Worm (Caenorhabditis elegans) whole organism, L3 larva: ENCODE data around the gene pzf-1.
"Not testable (repeated sequence)": the region's sequence is repeated elsewhere in the genome, so short reads cannot be mapped to it uniquely, and the experiment has no call there.

Experiments
- R02D3.7 ChIP-seq: fragments of 150-350 bp; optimal IDR thresholded peaks from 2 replicates; lab custom pipeline; 2014; ENCODE audit warnings: missing biosample characterization, missing genetic modification characterization
- ZK546.5 ChIP-seq: sonication (generic microtip); optimal IDR thresholded peaks from 2 replicates; lab custom pipeline; 2017; ENCODE audit warnings: missing biosample characterization, missing genetic modification characterization
- aly-2 ChIP-seq: fragments of 150-350 bp; optimal IDR thresholded peaks from 2 replicates; lab custom pipeline; 2014; ENCODE audit warnings: missing biosample characterization, missing genetic modification characterization
- ama-1 ChIP-seq: fragments of 150-350 bp; optimal IDR thresholded peaks from 2 replicates; lab custom pipeline; 2018
- ceh-16 ChIP-seq: sonication (generic microtip); optimal IDR thresholded peaks from 2 replicates; lab custom pipeline; 2017; ENCODE audit warnings: missing biosample characterization, missing genetic modification characterization
- ceh-28 ChIP-seq: fragments of 150-350 bp; optimal IDR thresholded peaks from 2 replicates; lab custom pipeline; 2014; ENCODE audit warnings: missing biosample characterization, missing genetic modification reagents, missing genetic modification characterization
- ceh-82 ChIP-seq: fragments of 150-350 bp; optimal IDR thresholded peaks from 2 replicates; lab custom pipeline; 2014; ENCODE audit warnings: missing biosample characterization, missing genetic modification characterization
- ceh-9 ChIP-seq: sonication (generic microtip); optimal IDR thresholded peaks from 2 replicates; lab custom pipeline; 2018; ENCODE audit warnings: missing biosample characterization, missing genetic modification characterization
- egl-27 ChIP-seq: sonication (generic microtip); optimal IDR thresholded peaks from 4 replicates; lab custom pipeline; 2017; ENCODE audit warnings: missing biosample characterization, missing genetic modification reagents, missing genetic modification characterization
- egl-5 ChIP-seq: fragments of 150-350 bp; optimal IDR thresholded peaks from 2 replicates; lab custom pipeline; 2017; ENCODE audit warnings: missing biosample characterization, missing genetic modification reagents, missing genetic modification characterization, inconsistent platforms
- elt-2 ChIP-seq: sonication (generic microtip); optimal IDR thresholded peaks from 2 replicates; lab custom pipeline; 2016; ENCODE audit warnings: missing genetic modification reagents, mild to moderate bottlenecking, missing genetic modification characterization, missing compliant biosample characterization
- elt-3 ChIP-seq, 3 experiments: fragments of 150-350 bp in 1 of 3; sonication (generic microtip) in 2 of 3; optimal IDR thresholded peaks; 2 replicates in 2 of 3; 4 replicates in 1 of 3; lab custom pipeline; 2014 to 2017; ENCODE audit warnings: missing biosample characterization in 3 of 3, missing genetic modification characterization in 3 of 3
- fkh-10 ChIP-seq: sonication (generic microtip); optimal IDR thresholded peaks from 2 replicates; lab custom pipeline; 2017; ENCODE audit warnings: missing biosample characterization, missing genetic modification reagents, missing genetic modification characterization
- fos-1 ChIP-seq: fragments of 150-350 bp; optimal IDR thresholded peaks from 2 replicates; lab custom pipeline; 2014; ENCODE audit warnings: missing biosample characterization, missing genetic modification characterization
- hmg-11 ChIP-seq: sonication (generic microtip); optimal IDR thresholded peaks from 2 replicates; lab custom pipeline; 2016; ENCODE audit warnings: missing genetic modification characterization, missing compliant biosample characterization
- jun-1 ChIP-seq: fragments of 150-350 bp; optimal IDR thresholded peaks from 2 replicates; lab custom pipeline; 2014; ENCODE audit warnings: missing biosample characterization, missing genetic modification reagents, missing genetic modification characterization
- lin-15B ChIP-seq: fragments of 150-350 bp; optimal IDR thresholded peaks from 2 replicates; lab custom pipeline; 2014; ENCODE audit warnings: missing biosample characterization, missing genetic modification characterization
- lin-39 ChIP-seq: fragments of 150-350 bp; optimal IDR thresholded peaks from 2 replicates; lab custom pipeline; 2018; ENCODE audit warnings: missing biosample characterization, missing genetic modification reagents, missing genetic modification characterization
- mdl-1 ChIP-seq: fragments of 150-350 bp; optimal IDR thresholded peaks from 2 replicates; lab custom pipeline; 2014; ENCODE audit warnings: missing biosample characterization, missing genetic modification characterization
- nhr-11 ChIP-seq: fragments of 150-350 bp; optimal IDR thresholded peaks from 2 replicates; lab custom pipeline; 2014; ENCODE audit warnings: missing biosample characterization, missing genetic modification characterization
- nhr-12 ChIP-seq: fragments of 150-350 bp; optimal IDR thresholded peaks from 2 replicates; lab custom pipeline; 2014; ENCODE audit warnings: missing biosample characterization, missing genetic modification characterization
- nhr-23 ChIP-seq: fragments of 150-350 bp; optimal IDR thresholded peaks from 2 replicates; lab custom pipeline; 2014; ENCODE audit warnings: missing biosample characterization, missing genetic modification reagents, missing genetic modification characterization
- nhr-237 ChIP-seq: fragments of 150-350 bp; optimal IDR thresholded peaks from 2 replicates; lab custom pipeline; 2014; ENCODE audit warnings: missing biosample characterization, missing genetic modification characterization
- nhr-28 ChIP-seq: fragments of 150-350 bp; optimal IDR thresholded peaks from 2 replicates; lab custom pipeline; 2014; ENCODE audit warnings: missing biosample characterization, missing genetic modification characterization
- nhr-43 ChIP-seq: sonication (generic microtip); optimal IDR thresholded peaks from 2 replicates; lab custom pipeline; 2016; ENCODE audit warnings: mild to moderate bottlenecking, missing genetic modification characterization, missing compliant biosample characterization; ENCODE audit not compliant: poor library complexity, severe bottlenecking
- nhr-76 ChIP-seq: fragments of 150-350 bp; sonication (generic microtip); optimal IDR thresholded peaks from 5 replicates; lab custom pipeline; 2014; ENCODE audit warnings: missing biosample characterization, missing genetic modification characterization
- nhr-77 ChIP-seq: fragments of 150-350 bp; optimal IDR thresholded peaks from 2 replicates; lab custom pipeline; 2014; ENCODE audit warnings: missing biosample characterization, missing genetic modification characterization
- pha-4 ChIP-seq: fragments of 150-350 bp; optimal IDR thresholded peaks from 2 replicates; lab custom pipeline; 2014; ENCODE audit warnings: missing biosample characterization, missing genetic modification reagents, missing genetic modification characterization
- pqm-1 ChIP-seq: fragments of 150-350 bp; optimal IDR thresholded peaks from 2 replicates; lab custom pipeline; 2017; ENCODE audit warnings: missing biosample characterization, missing genetic modification characterization, inconsistent platforms
- sea-2 ChIP-seq: fragments of 150-350 bp; sonication (generic microtip); optimal IDR thresholded peaks from 4 replicates; lab custom pipeline; 2014; ENCODE audit warnings: missing biosample characterization, missing genetic modification reagents, missing genetic modification characterization
- skn-1 ChIP-seq: fragments of 150-350 bp; optimal IDR thresholded peaks from 2 replicates; lab custom pipeline; 2014; ENCODE audit warnings: missing biosample characterization, missing genetic modification characterization
- tbx-2 ChIP-seq: sonication (generic microtip); optimal IDR thresholded peaks from 2 replicates; lab custom pipeline; 2016; ENCODE audit warnings: mild to moderate bottlenecking, missing genetic modification characterization, missing compliant biosample characterization
- unc-62 ChIP-seq: fragments of 150-350 bp; sonication (generic microtip); optimal IDR thresholded peaks from 4 replicates; lab custom pipeline; 2014; ENCODE audit warnings: missing biosample characterization, missing genetic modification reagents, missing genetic modification characterization
- zag-1 ChIP-seq: fragments of 150-350 bp; optimal IDR thresholded peaks from 2 replicates; lab custom pipeline; 2014; ENCODE audit warnings: missing biosample characterization, missing genetic modification characterization
- ztf-11 ChIP-seq: fragments of 150-350 bp; optimal IDR thresholded peaks from 2 replicates; lab custom pipeline; 2014; ENCODE audit warnings: missing biosample characterization, missing genetic modification characterization
- ztf-4 ChIP-seq: fragments of 150-350 bp; optimal IDR thresholded peaks from 2 replicates; lab custom pipeline; 2014; ENCODE audit warnings: missing biosample characterization, missing genetic modification characterization

pzf-1 gene

DNA sequence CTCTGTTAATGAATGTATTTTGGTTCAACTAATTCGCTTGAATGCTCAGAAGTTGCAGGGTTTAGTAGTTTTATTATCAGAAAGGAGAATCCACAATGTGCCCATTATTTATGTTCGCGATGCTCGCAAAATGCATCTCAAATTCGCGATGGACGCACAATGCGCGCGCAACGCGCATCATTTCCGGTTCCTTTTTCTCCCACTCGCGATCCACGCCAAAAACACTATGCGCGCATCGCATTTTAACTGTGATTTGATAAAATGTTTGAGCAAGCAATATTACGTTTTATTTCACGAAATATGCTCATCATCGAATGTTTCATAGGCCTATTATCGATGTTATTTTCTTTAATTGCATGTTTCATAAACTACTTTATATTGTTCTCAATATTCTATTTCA, 1.7 kb upstream of the pzf-1 start, which contains the start of gene srbc-77:
Gene srbc-77 (plus strand): TSS at position 301 of the 400 bp plus-strand sequence.
- not testable (repeated sequence) for TF ChIP-seq ZK546.5 (tag; lab: Kevin White, UChicago); lin-39; egl-27

DNA sequence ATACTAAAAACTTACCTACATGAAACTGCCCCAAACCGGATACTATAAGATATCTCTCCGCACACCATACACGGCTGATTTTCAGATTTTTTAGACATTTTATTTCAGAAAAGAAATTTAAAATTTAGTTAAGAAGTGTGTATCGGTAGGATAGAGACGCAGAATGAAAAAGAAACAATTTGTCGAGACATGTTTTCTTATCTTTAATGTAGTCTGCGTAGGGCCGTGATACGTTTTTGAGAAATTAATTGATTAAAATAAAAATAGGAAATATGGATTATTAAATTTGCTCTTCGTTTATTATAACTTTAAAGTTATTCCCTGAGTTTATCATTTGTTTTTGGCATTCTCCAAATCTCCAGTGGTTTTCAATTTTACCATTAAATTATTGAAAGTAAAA, 3.9 kb downstream of the pzf-1 start, which contains the start of gene nhr-108:
Gene nhr-108 (minus strand): TSS at position 166 of the 400 bp plus-strand sequence.
- TF ChIP-seq hmg-11 (no peak), elt-2 (tag; lab: Kevin White, UChicago) (peak; percentile 42)

DNA sequence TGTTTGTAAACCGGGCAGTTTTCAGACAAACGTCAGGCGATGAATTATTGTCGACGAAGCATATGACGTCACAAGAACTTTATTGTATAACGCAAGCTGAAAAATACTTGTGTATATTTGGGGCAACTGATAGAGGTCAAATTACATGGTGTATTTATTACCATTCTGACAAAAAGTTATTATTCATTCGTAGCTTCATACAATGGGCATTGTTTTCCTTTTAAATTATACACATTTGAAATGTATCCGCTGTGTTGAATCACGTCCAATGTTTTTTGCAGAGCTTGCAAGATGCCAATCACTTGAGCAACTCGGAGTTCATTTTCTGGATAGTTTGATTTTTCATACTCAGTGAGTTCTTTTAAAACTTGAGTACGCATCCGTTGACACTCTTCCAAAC, 5.2 kb downstream of the pzf-1 start, which contains the start of gene F35E8.13:
Gene F35E8.13 (plus strand): TSS at position 301 of the 400 bp plus-strand sequence.
- TF ChIP-seq lin-15B (tag; lab: Kevin White, UChicago) (no peak), sea-2 (GFP tag; lab: Kevin White, UChicago) (no peak), nhr-43 (tag; lab: Kevin White, UChicago) (no peak), ceh-82 (tag; lab: Kevin White, UChicago) (no peak), nhr-77 (tag; lab: Kevin White, UChicago) (no peak), pqm-1 (tag; lab: Kevin White, UChicago) (no peak), jun-1 (tag; lab: Kevin White, UChicago) (no peak), egl-27 (no peak), ama-1 (lab: Kevin White, UChicago) (no peak), nhr-11 (tag; lab: Kevin White, UChicago) (no peak), unc-62 (no peak), nhr-28 (tag; lab: Kevin White, UChicago) (no peak), ceh-28 (tag; lab: Kevin White, UChicago) (no peak)

DNA sequence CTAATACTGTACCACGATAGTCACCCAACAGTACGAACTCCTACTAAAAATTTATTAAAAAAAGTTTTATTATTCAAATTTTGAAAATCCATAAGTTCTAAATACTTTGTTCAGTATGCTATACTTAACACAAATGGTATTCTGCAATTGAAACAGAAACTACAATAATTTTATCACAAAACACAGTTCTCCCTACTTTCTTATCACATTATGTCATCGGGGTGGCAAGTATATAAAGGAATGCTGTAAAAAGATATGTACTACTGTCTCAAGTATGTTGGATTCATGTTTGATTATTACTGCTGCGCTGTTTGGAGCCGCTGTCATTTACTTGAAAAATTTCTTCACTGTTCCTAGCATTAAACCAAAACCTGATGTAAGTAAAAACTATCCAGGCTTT, 7.1 kb downstream of the pzf-1 start, which contains the start of gene cdr-1:
Gene cdr-1 (plus strand): TSS at position 208 of the 400 bp plus-strand sequence.
- TF ChIP-seq ceh-9 (tag; lab: Kevin White, UChicago) (no peak), pqm-1 (tag; lab: Kevin White, UChicago) (peak; percentile 38), elt-2 (tag; lab: Kevin White, UChicago) (peak; percentile 46)

ce11 chrV:15920273-15920672, 8.0 kb downstream of the pzf-1 start, which contains the start of gene F35E8.10:
Gene F35E8.10 (minus strand): TSS chrV:15920373.
- TF ChIP-seq nhr-237 (no peak), elt-2 (tag; lab: Kevin White, UChicago) (no peak), fkh-10 (GFP tag; lab: Kevin White, UChicago) (no peak), ceh-28 (tag; lab: Kevin White, UChicago) (no peak), egl-5 (tag; lab: Kevin White, UChicago) (no peak), ztf-4 (no peak), fos-1 (tag; lab: Kevin White, UChicago) (no peak), nhr-43 (tag; lab: Kevin White, UChicago) (no peak), ceh-16 (tag; lab: Kevin White, UChicago) (no peak), lin-39 (no peak), nhr-12 (tag; lab: Kevin White, UChicago) (no peak), nhr-76 (tag; lab: Kevin White, UChicago) (no peak)

DNA sequence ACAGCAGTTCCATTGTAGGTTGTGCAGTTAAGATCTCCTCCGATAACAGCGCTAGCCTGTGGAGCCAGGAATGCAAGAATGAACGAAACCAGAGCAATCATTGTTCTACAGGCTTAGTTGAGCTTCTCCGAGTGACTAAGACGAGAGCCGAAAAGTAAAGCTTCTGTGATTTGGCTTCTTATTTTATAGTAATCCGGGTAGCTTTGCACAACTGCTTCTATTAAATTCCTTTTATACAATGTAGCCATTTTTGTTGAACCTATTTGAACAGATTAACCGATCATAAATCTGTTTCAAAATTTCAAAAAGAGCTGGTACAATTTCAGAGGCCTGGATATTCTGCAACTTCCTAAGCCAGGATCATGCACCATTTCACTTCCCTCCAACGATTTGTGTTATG, 10.8 kb downstream of the pzf-1 start, which contains the start of gene F35E8.9:
Gene F35E8.9 (minus strand): TSS at position 101 of the 400 bp plus-strand sequence.
- TF ChIP-seq pha-4 (tag; lab: Kevin White, UChicago), result no peak
- TF ChIP-seq elt-3 (tag; optimal IDR thresholded peaks at IDR 0.05; lab: Kevin White, UChicago), result no peak
- TF ChIP-seq ZK546.5 (tag; lab: Kevin White, UChicago), result no peak
- no peak for TF ChIP-seq zag-1
- TF ChIP-seq nhr-12 (tag; lab: Kevin White, UChicago), result no peak
- TF ChIP-seq ztf-11 (tag; lab: Kevin White, UChicago), result no peak
- no peak for TF ChIP-seq R02D3.7 (tag; lab: Kevin White, UChicago)
- TF ChIP-seq jun-1 (tag; lab: Kevin White, UChicago), result no peak
- no peak for TF ChIP-seq tbx-2
- no peak for TF ChIP-seq ceh-82 (tag; lab: Kevin White, UChicago)
- no peak for TF ChIP-seq egl-27
- no peak for TF ChIP-seq mdl-1 (tag; lab: Kevin White, UChicago)
- TF ChIP-seq pqm-1 (tag; lab: Kevin White, UChicago), result no peak
- no peak for TF ChIP-seq ceh-28 (tag; lab: Kevin White, UChicago)
- no peak for TF ChIP-seq aly-2 (tag; lab: Kevin White, UChicago)
- no peak for TF ChIP-seq nhr-43 (tag; lab: Kevin White, UChicago)
- TF ChIP-seq ztf-4, result no peak
- no peak for TF ChIP-seq skn-1 (tag; lab: Kevin White, UChicago)
- TF ChIP-seq nhr-23, result no peak
